Fruit fly (Drosophila melanogaster) whole organism, pupa: ENCODE data around the gene RabGGTb.

Experiments
- CG10348 ChIP-seq: fragments of 200-800 bp; sonication (Bioruptor generic); IDR thresholded peaks from 2 replicates; pipeline ENCODE4 v1.3.6; 2022; ENCODE audit warnings: missing biosample characterization, missing genetic modification characterization
- CG12605 ChIP-seq: fragments of 200-800 bp; sonication (Bioruptor generic); IDR thresholded peaks from 2 replicates; pipeline ENCODE4 v1.3.6; 2022; ENCODE audit warnings: missing biosample characterization, missing genetic modification characterization
- CG13204 ChIP-seq: fragments of 200-800 bp; sonication (Bioruptor generic); optimal IDR thresholded peaks from 2 replicates; lab custom pipeline; 2018; ENCODE audit warnings: missing biosample characterization, mild to moderate bottlenecking, missing genetic modification characterization, moderate library complexity
- CG14655 ChIP-seq: fragments of 200-800 bp; sonication (Bioruptor generic); optimal IDR thresholded peaks from 3 replicates; lab custom pipeline; 2017; ENCODE audit warnings: mild to moderate bottlenecking, missing biosample characterization, missing genetic modification reagents, missing genetic modification characterization
- CG15710 ChIP-seq: fragments of 200-800 bp; sonication (Bioruptor generic); optimal IDR thresholded peaks from 2 replicates; lab custom pipeline; 2018; ENCODE audit warnings: missing biosample characterization, mild to moderate bottlenecking, missing genetic modification characterization, moderate library complexity
- CG17806 ChIP-seq: fragments of 200-800 bp; sonication (Bioruptor generic); optimal IDR thresholded peaks from 2 replicates; lab custom pipeline; 2018; ENCODE audit warnings: missing biosample characterization, mild to moderate bottlenecking, missing genetic modification characterization, moderate library complexity
- CG32121 ChIP-seq: fragments of 200-800 bp; sonication (Bioruptor generic); IDR thresholded peaks from 2 replicates; pipeline ENCODE4 v1.3.6; 2022; ENCODE audit warnings: missing biosample characterization, missing genetic modification characterization
- CG34367 ChIP-seq: fragments of 200-800 bp; sonication (Bioruptor generic); optimal IDR thresholded peaks from 2 replicates; lab custom pipeline; 2018; ENCODE audit warnings: missing biosample characterization, mild to moderate bottlenecking, missing genetic modification characterization
- CG4496 ChIP-seq: fragments of 200-800 bp; sonication (Bioruptor generic); IDR thresholded peaks from 3 replicates; pipeline ENCODE4 v1.3.6; 2022; ENCODE audit warnings: missing biosample characterization, missing genetic modification characterization
- CG8159 ChIP-seq: fragments of 200-800 bp; sonication (Bioruptor generic); optimal IDR thresholded peaks from 3 replicates; lab custom pipeline; 2018; ENCODE audit warnings: missing biosample characterization, mild to moderate bottlenecking, missing genetic modification characterization, moderate library complexity
- CG8301 ChIP-seq: fragments of 200-800 bp; sonication (Bioruptor generic); optimal IDR thresholded peaks from 2 replicates; lab custom pipeline; 2018; ENCODE audit warnings: missing biosample characterization, mild to moderate bottlenecking, missing genetic modification characterization
- CG9948 ChIP-seq: fragments of 200-800 bp; sonication (Bioruptor generic); optimal IDR thresholded peaks from 2 replicates; lab custom pipeline; 2018; ENCODE audit warnings: missing biosample characterization, mild to moderate bottlenecking, missing genetic modification characterization, moderate library complexity
- D1 ChIP-seq: fragments of 200-800 bp; sonication (Bioruptor generic); optimal IDR thresholded peaks from 2 replicates; lab custom pipeline; 2018; ENCODE audit warnings: missing biosample characterization, mild to moderate bottlenecking, missing genetic modification characterization, moderate library complexity
- EcR ChIP-seq: fragments of 200-800 bp; sonication (Bioruptor generic); optimal IDR thresholded peaks from 3 replicates; lab custom pipeline; 2019; ENCODE audit warnings: missing biosample characterization, missing genetic modification characterization, mild to moderate bottlenecking, moderate library complexity, missing genetic modification reagents
- Ets98B ChIP-seq: fragments of 200-800 bp; sonication (Bioruptor generic); IDR thresholded peaks from 2 replicates; pipeline ENCODE4 v1.3.6; 2022; ENCODE audit warnings: missing biosample characterization, missing genetic modification characterization
- Pif1A ChIP-seq: fragments of 200-800 bp; sonication (Bioruptor generic); optimal IDR thresholded peaks from 3 replicates; lab custom pipeline; 2016; ENCODE audit warnings: missing biosample characterization, missing genetic modification characterization
- Pif1B ChIP-seq: fragments of 200-800 bp; sonication (Bioruptor generic); optimal IDR thresholded peaks from 3 replicates; lab custom pipeline; 2016; ENCODE audit warnings: missing biosample characterization, missing genetic modification characterization
- Snoo ChIP-seq: fragments of 200-800 bp; sonication (Bioruptor generic); optimal IDR thresholded peaks from 3 replicates; lab custom pipeline; 2017; ENCODE audit warnings: missing biosample characterization, mild to moderate bottlenecking, missing genetic modification characterization, inconsistent platforms
- fd96Ca ChIP-seq: fragments of 200-800 bp; sonication (Bioruptor generic); IDR thresholded peaks from 3 replicates; pipeline ENCODE4 v1.3.6; 2022; ENCODE audit warnings: missing biosample characterization, missing genetic modification characterization
- gl ChIP-seq: fragments of 200-800 bp; sonication (Bioruptor generic); optimal IDR thresholded peaks from 2 replicates; lab custom pipeline; 2018; ENCODE audit warnings: missing biosample characterization, mild to moderate bottlenecking, missing genetic modification characterization
- rn ChIP-seq: fragments of 200-800 bp; sonication (Bioruptor generic); IDR thresholded peaks from 2 replicates; pipeline ENCODE4 v1.3.6; 2022; ENCODE audit warnings: missing biosample characterization, missing genetic modification characterization

The RabGGTb gene

dm6 chr2L:2840311-2840710 is 38.6 kb upstream of the RabGGTb start:
- TF ChIP-seq CG15710 = no peak
- TF ChIP-seq EcR = peak; percentile 19
- TF ChIP-seq, all 21 proteins: peak for 1

- TF ChIP-seq CG10348 = no peak
- no peak for TF ChIP-seq Pif1A (GFP tag; lab: Kevin White, UChicago)
- TF ChIP-seq CG15710 = no peak
- TF ChIP-seq CG13204 (GFP tag; lab: Kevin White, UChicago) = no peak
- TF ChIP-seq CG4496 (GFP tag; lab: Robert Waterston, UW) = no peak
Measured at dm6 chr2L:2844413-2844812, 34.5 kb upstream of the RabGGTb start, which contains the start of gene CG18558. TSS of gene CG18558 (minus strand) at chr2L:2844513.

- no peak for TF ChIP-seq fd96Ca (GFP tag; lab: Robert Waterston, UW)
- no peak for TF ChIP-seq CG34367
- no peak for TF ChIP-seq CG4496 (GFP tag; lab: Robert Waterston, UW)
Measured at dm6 chr2L:2845634-2846033, 33.3 kb upstream of the RabGGTb start, which contains the start of gene CG18557. TSS of gene CG18557 (minus strand) at chr2L:2845734.

dm6 chr2L:2847112-2847682 is 31.7 kb upstream of the RabGGTb start, which contains the start of the genes CG3117 and CG2983:
TSS of gene CG3117 (minus strand) at chr2L:2847212.
TSS of gene CG2983 (plus strand) at chr2L:2847632.
- TF ChIP-seq CG9948 (tag; lab: Kevin White, UChicago) = no peak
- TF ChIP-seq CG34367 = no peak
- TF ChIP-seq CG15710 = no peak
- no peak for TF ChIP-seq EcR
- TF ChIP-seq CG10348 = no peak

dm6 chr2L:2851589-2851988 is 27.3 kb upstream of the RabGGTb start:
- TF ChIP-seq Snoo (tag; lab: Kevin White, UChicago) = no peak
- TF ChIP-seq rn (GFP tag; lab: Robert Waterston, UW) = no peak
- no peak for TF ChIP-seq CG8159 (tag; lab: Kevin White, UChicago)
- 0 out of 2 replicates have a peak, but pooled peaks have one; percentile 26 for TF ChIP-seq CG12605 (GFP tag; lab: Robert Waterston, UW)
- peak; percentile 36; the same call in 1 of the 2 replicates for TF ChIP-seq Ets98B (GFP tag; lab: Robert Waterston, UW)
- no peak for TF ChIP-seq D1 (tag; lab: Kevin White, UChicago)
- no peak for TF ChIP-seq EcR
- TF ChIP-seq CG32121 (GFP tag; lab: Robert Waterston, UW) = peak; percentile 47; the same call in 1 of the 2 replicates
- TF ChIP-seq fd96Ca (GFP tag; lab: Robert Waterston, UW) = no peak

dm6 chr2L:2855204-2855768 is 23.6 kb upstream of the RabGGTb start:
- TF ChIP-seq Ets98B (GFP tag; lab: Robert Waterston, UW) (0 out of 2 replicates have a peak, but pooled peaks have one; percentile 0), CG8159 (tag; lab: Kevin White, UChicago) (peak; percentile 94), CG17806 (tag; lab: Kevin White, UChicago) (no peak)

dm6 chr2L:2855773-2856615 is 22.9 kb upstream of the RabGGTb start, which contains the start of the genes CG3104 and RpS21:
TSS of gene CG3104 (minus strand) at chr2L:2855778.
TSS of gene RpS21 (plus strand) at chr2L:2856070.
- TF ChIP-seq CG17806 (tag; lab: Kevin White, UChicago) (peak; percentile 37), Pif1A (GFP tag; lab: Kevin White, UChicago) (peak; percentile 54), CG13204 (GFP tag; lab: Kevin White, UChicago) (peak; percentile 48), CG9948 (tag; lab: Kevin White, UChicago) (peak; percentile 24), rn (GFP tag; lab: Robert Waterston, UW) (peak; percentile 63), EcR (no peak), D1 (tag; lab: Kevin White, UChicago) (no peak), fd96Ca (GFP tag; lab: Robert Waterston, UW) (peak; percentile 59; the same call in 2 of the 3 replicates), CG12605 (GFP tag; lab: Robert Waterston, UW) (peak; percentile 53; the same call in 1 of the 2 replicates), CG4496 (GFP tag; lab: Robert Waterston, UW) (peak; percentile 84), Ets98B (GFP tag; lab: Robert Waterston, UW) (peak; percentile 60; the same call in 1 of the 2 replicates), Snoo (tag; lab: Kevin White, UChicago) (peak; percentile 86), CG32121 (GFP tag; lab: Robert Waterston, UW) (peak; percentile 36; the same call in 1 of the 2 replicates), Pif1B (GFP tag; lab: Kevin White, UChicago) (peak; percentile 9), CG10348 (no peak), CG34367 (peak; percentile 57), gl (tag; lab: Kevin White, UChicago) (no peak), CG15710 (peak; percentile 53), CG8159 (tag; lab: Kevin White, UChicago) (no peak), CG14655 (GFP tag; lab: Kevin White, UChicago) (peak; percentile 67), CG8301 (tag; lab: Kevin White, UChicago) (peak; percentile 1)
